Fruit fly (Drosophila melanogaster) whole organism, embryonic: Measurements from ENCODE around the gene CG13243.

Source experiments
- CG1233 ChIP-seq: fragments of 200-800 bp; sonication (Bioruptor generic); optimal IDR thresholded peaks from 4 replicates; lab custom pipeline; 2018; ENCODE audit warnings: missing biosample characterization, mild to moderate bottlenecking, missing genetic modification characterization
- CG12769 ChIP-seq: fragments of 200-800 bp; sonication (Bioruptor generic); optimal IDR thresholded peaks from 2 replicates; lab custom pipeline; 2019; ENCODE audit warnings: missing biosample characterization, mild to moderate bottlenecking, missing genetic modification characterization, moderate library complexity
- CG2116 ChIP-seq: fragments of 200-800 bp; sonication (Bioruptor generic); optimal IDR thresholded peaks from 3 replicates; lab custom pipeline; 2018; ENCODE audit warnings: missing biosample characterization, mild to moderate bottlenecking, missing genetic modification characterization
- CG4854 ChIP-seq: fragments of 200-800 bp; sonication (Bioruptor generic); optimal IDR thresholded peaks from 2 replicates; lab custom pipeline; 2016; ENCODE audit warnings: missing biosample characterization, missing genetic modification characterization, inconsistent platforms
- CG7839 ChIP-seq: fragments of 200-800 bp; sonication (Bioruptor generic); optimal IDR thresholded peaks from 3 replicates; lab custom pipeline; 2018; ENCODE audit warnings: missing biosample characterization, mild to moderate bottlenecking, missing genetic modification characterization, moderate library complexity
- CG9817 ChIP-seq: fragments of 200-800 bp; sonication (Bioruptor generic); optimal IDR thresholded peaks from 2 replicates; lab custom pipeline; 2018; ENCODE audit warnings: missing biosample characterization, mild to moderate bottlenecking, missing genetic modification characterization, moderate library complexity
- CrebB ChIP-seq: fragments of 200-800 bp; sonication (Bioruptor generic); optimal IDR thresholded peaks from 3 replicates; lab custom pipeline; 2018; ENCODE audit warnings: missing biosample characterization, mild to moderate bottlenecking, missing genetic modification characterization
- GATAe ChIP-seq: fragments of 200-800 bp; sonication (Bioruptor generic); conservative IDR thresholded peaks from 2 replicates; pipeline ENCODE4 v1.3.6; 2022; ENCODE audit warnings: missing biosample characterization, missing genetic modification characterization
- Med ChIP-seq: fragments of 200-800 bp; sonication (Bioruptor generic); peaks from one replicate; lab custom pipeline; 2016; ENCODE audit warnings: missing biosample characterization, missing genetic modification characterization, mild to moderate bottlenecking, inconsistent platforms, moderate library complexity
- Scr ChIP-seq: fragments of 200-800 bp; sonication (Bioruptor generic); IDR thresholded peaks from 2 replicates; pipeline ENCODE4 v1.3.6; 2022; ENCODE audit warnings: missing biosample characterization, missing genetic modification characterization; ENCODE audit not compliant: partially characterized antibody
- Xbp1 ChIP-seq: fragments of 200-800 bp; sonication (Bioruptor generic); optimal IDR thresholded peaks from 3 replicates; lab custom pipeline; 2016; ENCODE audit warnings: missing biosample characterization, mild to moderate bottlenecking, missing genetic modification characterization
- ewg ChIP-seq: fragments of 200-800 bp; sonication (Bioruptor generic); optimal IDR thresholded peaks from 3 replicates; lab custom pipeline; 2017; ENCODE audit warnings: mild to moderate bottlenecking, missing biosample characterization, missing genetic modification reagents, missing genetic modification characterization
- fd102C ChIP-seq: fragments of 200-800 bp; sonication (Bioruptor generic); optimal IDR thresholded peaks from 2 replicates; lab custom pipeline; 2018; ENCODE audit warnings: missing biosample characterization, mild to moderate bottlenecking, missing genetic modification characterization, moderate library complexity
- fd3F ChIP-seq: fragments of 200-800 bp; sonication (Bioruptor generic); optimal IDR thresholded peaks from 2 replicates; lab custom pipeline; 2018; ENCODE audit warnings: missing biosample characterization, mild to moderate bottlenecking, missing genetic modification characterization, moderate library complexity
- lab ChIP-seq: fragments of 200-800 bp; sonication (Bioruptor generic); optimal IDR thresholded peaks from 3 replicates; lab custom pipeline; 2017; ENCODE audit warnings: missing biosample characterization, missing genetic modification characterization, mild to moderate bottlenecking, moderate library complexity, missing genetic modification reagents
- p53 ChIP-seq: fragments of 200-800 bp; sonication (Bioruptor generic); optimal IDR thresholded peaks from 2 replicates; lab custom pipeline; 2016; ENCODE audit warnings: missing biosample characterization, missing genetic modification characterization
- ro ChIP-seq: fragments of 200-800 bp; sonication (Bioruptor generic); IDR thresholded peaks from 2 replicates; pipeline ENCODE4 v1.3.6; 2022; ENCODE audit warnings: missing biosample characterization, missing genetic modification characterization
- scrt ChIP-seq: fragments of 200-800 bp; sonication (Bioruptor generic); optimal IDR thresholded peaks from 2 replicates; lab custom pipeline; 2018; ENCODE audit warnings: missing biosample characterization, mild to moderate bottlenecking, missing genetic modification characterization, moderate library complexity
- seq ChIP-seq: fragments of 200-800 bp; sonication (Bioruptor generic); IDR thresholded peaks from 2 replicates; pipeline ENCODE4 v1.3.6; 2022; ENCODE audit warnings: missing biosample characterization, missing genetic modification characterization

The CG13243 gene

dm6 chr2L:15902310-15902709, 49.9 kb downstream of the CG13243 start, which contains the start of gene CG31821:
CG31821 (minus strand) TSS chr2L:15902410.
- TF ChIP-seq fd3F (GFP tag; lab: Kevin White, UChicago) (no peak), CG9817 (tag; lab: Kevin White, UChicago) (no peak), ro (GFP tag; lab: Robert Waterston, UW) (no peak), GATAe (GFP tag; lab: Robert Waterston, UW) (no peak), CG12769 (tag; lab: Kevin White, UChicago) (no peak), CG1233 (no peak), CG4854 (GFP tag; lab: Kevin White, UChicago) (no peak), Scr (GFP tag; lab: Robert Waterston, UW) (no peak), CrebB (no peak), seq (no peak), ewg (GFP tag; lab: Kevin White, UChicago) (no peak), Xbp1 (GFP tag; lab: Kevin White, UChicago) (no peak), p53 (GFP tag; lab: Kevin White, UChicago) (no peak), Med (GFP tag; lab: Kevin White, UChicago) (no peak), CG7839 (tag; lab: Kevin White, UChicago) (no peak), lab (GFP tag; lab: Kevin White, UChicago) (no peak), CG2116 (no peak), fd102C (GFP tag; lab: Kevin White, UChicago) (no peak), scrt (no peak)
- TF ChIP-seq, all 482 proteins: peak for 0
